Worm (Caenorhabditis elegans) whole organism, L4 larva: ENCODE data around the gene fipr-13.

Source experiments
- ces-1 ChIP-seq: fragments of 150-350 bp; sonication (generic microtip); optimal IDR thresholded peaks from 4 replicates; lab custom pipeline; 2014; ENCODE audit warnings: missing biosample characterization, missing genetic modification reagents, missing genetic modification characterization
- egl-27 ChIP-seq: sonication (generic microtip); optimal IDR thresholded peaks from 3 replicates; lab custom pipeline; 2017; ENCODE audit warnings: missing biosample characterization, missing genetic modification reagents, missing genetic modification characterization
- fkh-10 ChIP-seq: fragments of 150-350 bp; optimal IDR thresholded peaks from 2 replicates; lab custom pipeline; 2014; ENCODE audit warnings: missing biosample characterization, missing genetic modification reagents, missing genetic modification characterization
- gei-8 ChIP-seq: fragments of 200-800 bp; sonication (Bioruptor generic); optimal IDR thresholded peaks from 2 replicates; lab custom pipeline; 2018; ENCODE audit warnings: mild to moderate bottlenecking, missing genetic modification characterization, missing compliant biosample characterization
- mep-1 ChIP-seq: fragments of 150-350 bp; sonication (generic microtip); optimal IDR thresholded peaks from 3 replicates; lab custom pipeline; 2014; ENCODE audit warnings: missing biosample characterization, missing genetic modification characterization
- pha-4 ChIP-seq, 2 experiments: fragments of 150-350 bp in 1 of 2; fragments of 200-800 bp in 1 of 2; sonication (Bioruptor generic) in 1 of 2; IDR thresholded peaks in 1 of 2; optimal IDR thresholded peaks in 1 of 2; 2 replicates each; pipeline versions ENCODE4 v1.3.6 to Lab custom; 2014 to 2022; ENCODE audit warnings: missing genetic modification characterization in 2 of 2, missing genetic modification reagents in 2 of 2, missing biosample characterization in 1 of 2, missing compliant biosample characterization in 1 of 2
- sdz-12 ChIP-seq: fragments of 200-800 bp; sonication (Bioruptor generic); optimal IDR thresholded peaks from 2 replicates; lab custom pipeline; 2018; ENCODE audit warnings: mild to moderate bottlenecking, missing genetic modification characterization, missing compliant biosample characterization
- zag-1 ChIP-seq: fragments of 150-350 bp; optimal IDR thresholded peaks from 2 replicates; lab custom pipeline; 2014; ENCODE audit warnings: missing biosample characterization, missing genetic modification characterization
- ztf-11 ChIP-seq: fragments of 150-350 bp; optimal IDR thresholded peaks from 2 replicates; lab custom pipeline; 2014; ENCODE audit warnings: missing biosample characterization, missing genetic modification characterization

DNA sequence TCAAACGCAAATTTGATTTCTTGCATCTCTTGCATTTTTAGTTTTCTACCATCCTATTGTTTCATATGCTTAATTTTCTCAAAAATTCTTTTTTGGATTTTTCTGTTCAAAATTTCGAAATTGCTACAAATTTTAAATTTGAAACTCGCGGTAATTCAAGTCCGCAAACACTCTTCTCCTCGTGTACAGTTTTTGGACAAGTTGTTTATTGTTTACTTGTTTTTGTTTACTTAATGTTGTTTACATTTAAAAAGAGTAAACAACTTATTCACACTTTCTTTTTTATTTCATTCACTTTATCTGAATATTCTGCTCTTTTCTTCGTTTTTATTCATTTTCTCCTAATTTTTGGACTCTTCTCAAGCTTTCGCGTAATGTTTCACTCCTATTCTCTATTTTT is 46.0 kb upstream of the fipr-13 start:
- TF ChIP-seq gei-8 (GFP tag; lab: Kevin White, UChicago), result no peak
- no peak for TF ChIP-seq egl-27
- no peak for TF ChIP-seq sdz-12 (GFP tag; lab: Kevin White, UChicago)
- no peak for TF ChIP-seq ztf-11
- TF ChIP-seq mep-1, result no peak
- no peak for TF ChIP-seq zag-1 (tag; lab: Kevin White, UChicago)
- TF ChIP-seq ces-1, result no peak
- no peak for TF ChIP-seq fkh-10 (GFP tag; lab: Kevin White, UChicago)
- TF ChIP-seq pha-4 (GFP tag; IDR thresholded peaks at IDR 0.05; lab: Robert Waterston, UW), result no peak
- TF ChIP-seq pha-4 (tag; optimal IDR thresholded peaks at IDR 0.05; lab: Kevin White, UChicago), result no peak
